Worm (Caenorhabditis elegans) whole organism, L1 larva: ENCODE data around the gene Y73B6BL.289.

Experiments used
- F16B12.6 ChIP-seq: fragments of 150-350 bp; optimal IDR thresholded peaks from 2 replicates; lab custom pipeline; 2014; ENCODE audit warnings: missing biosample characterization, missing genetic modification characterization
- ces-1 ChIP-seq: fragments of 150-350 bp; optimal IDR thresholded peaks from 2 replicates; lab custom pipeline; 2014; ENCODE audit warnings: missing biosample characterization, missing genetic modification reagents, missing genetic modification characterization
- elt-2 ChIP-seq: sonication (generic microtip); optimal IDR thresholded peaks from 2 replicates; lab custom pipeline; 2016; ENCODE audit warnings: missing genetic modification characterization, mild to moderate bottlenecking, inconsistent platforms, missing compliant biosample characterization, missing genetic modification reagents
- nhr-19 ChIP-seq: fragments of 200-800 bp; sonication (Bioruptor generic); conservative IDR thresholded peaks from 2 replicates; pipeline ENCODE4 v1.3.6; 2022; ENCODE audit warnings: missing genetic modification characterization, missing compliant biosample characterization
- tbx-2 ChIP-seq: sonication (generic microtip); optimal IDR thresholded peaks from 2 replicates; lab custom pipeline; 2016; ENCODE audit warnings: missing genetic modification characterization, missing compliant biosample characterization
- unc-62 ChIP-seq: fragments of 150-350 bp; optimal IDR thresholded peaks from 2 replicates; lab custom pipeline; 2014; ENCODE audit warnings: missing biosample characterization, missing genetic modification reagents, missing genetic modification characterization

DNA sequence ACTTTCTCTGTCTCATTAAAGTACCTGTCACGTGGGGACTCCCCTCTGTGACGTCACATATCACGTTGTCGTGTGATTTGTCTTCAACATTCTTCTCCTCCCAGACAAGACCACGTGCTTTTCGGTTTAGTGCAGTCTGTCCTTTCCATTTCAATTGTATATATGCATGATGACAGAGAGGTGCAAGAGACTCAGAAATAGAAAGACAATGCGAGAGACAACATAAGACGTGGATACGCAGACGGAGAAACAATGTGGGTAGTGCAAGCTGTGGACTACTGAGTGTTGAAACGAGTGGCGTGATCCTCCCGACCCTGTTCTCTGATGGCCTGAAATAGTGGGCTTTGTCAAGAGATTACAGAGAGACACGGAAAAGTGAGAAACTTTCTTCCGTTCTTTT lies 10.6 kb upstream of the Y73B6BL.289 start:
- peak; percentile 97 for TF ChIP-seq tbx-2 (tag; lab: Kevin White, UChicago)
- TF ChIP-seq nhr-19: peak; percentile 95
- TF ChIP-seq unc-62 (GFP tag; lab: Kevin White, UChicago): no peak
- TF ChIP-seq F16B12.6: peak; percentile 41
- TF ChIP-seq elt-2 (tag; lab: Kevin White, UChicago): peak; percentile 97
- TF ChIP-seq ces-1 (GFP tag; lab: Kevin White, UChicago): no peak
